Worm (Caenorhabditis elegans) whole organism, L3 larva: ENCODE results near the gene ndx-6.
A peak's percentile ranks its signal among the peaks of the same experiment; 100 is the strongest.
"Not testable (repeated sequence)": the region's sequence is repeated elsewhere in the genome, so short reads cannot be mapped to it uniquely, and the experiment has no call there.

Experiments
- R02D3.7 ChIP-seq: fragments of 150-350 bp; optimal IDR thresholded peaks from 2 replicates; lab custom pipeline; 2014; ENCODE audit warnings: missing biosample characterization, missing genetic modification characterization
- ZK546.5 ChIP-seq: sonication (generic microtip); optimal IDR thresholded peaks from 2 replicates; lab custom pipeline; 2017; ENCODE audit warnings: missing biosample characterization, missing genetic modification characterization
- aly-2 ChIP-seq: fragments of 150-350 bp; optimal IDR thresholded peaks from 2 replicates; lab custom pipeline; 2014; ENCODE audit warnings: missing biosample characterization, missing genetic modification characterization
- ama-1 ChIP-seq: fragments of 150-350 bp; optimal IDR thresholded peaks from 2 replicates; lab custom pipeline; 2018
- ceh-28 ChIP-seq: fragments of 150-350 bp; optimal IDR thresholded peaks from 2 replicates; lab custom pipeline; 2014; ENCODE audit warnings: missing biosample characterization, missing genetic modification reagents, missing genetic modification characterization
- ceh-82 ChIP-seq: fragments of 150-350 bp; optimal IDR thresholded peaks from 2 replicates; lab custom pipeline; 2014; ENCODE audit warnings: missing biosample characterization, missing genetic modification characterization
- egl-27 ChIP-seq: sonication (generic microtip); optimal IDR thresholded peaks from 4 replicates; lab custom pipeline; 2017; ENCODE audit warnings: missing biosample characterization, missing genetic modification reagents, missing genetic modification characterization
- egl-5 ChIP-seq: fragments of 150-350 bp; optimal IDR thresholded peaks from 2 replicates; lab custom pipeline; 2017; ENCODE audit warnings: missing biosample characterization, missing genetic modification reagents, missing genetic modification characterization, inconsistent platforms
- elt-2 ChIP-seq: sonication (generic microtip); optimal IDR thresholded peaks from 2 replicates; lab custom pipeline; 2016; ENCODE audit warnings: missing genetic modification reagents, mild to moderate bottlenecking, missing genetic modification characterization, missing compliant biosample characterization
- eor-1 ChIP-seq, 2 experiments: fragments of 150-350 bp; optimal IDR thresholded peaks; 2 replicates each; lab custom pipeline; 2014 to 2018; ENCODE audit warnings: missing biosample characterization in 2 of 2, missing genetic modification characterization in 2 of 2
- fkh-10 ChIP-seq: sonication (generic microtip); optimal IDR thresholded peaks from 2 replicates; lab custom pipeline; 2017; ENCODE audit warnings: missing biosample characterization, missing genetic modification reagents, missing genetic modification characterization
- jun-1 ChIP-seq: fragments of 150-350 bp; optimal IDR thresholded peaks from 2 replicates; lab custom pipeline; 2014; ENCODE audit warnings: missing biosample characterization, missing genetic modification reagents, missing genetic modification characterization
- lin-15B ChIP-seq: fragments of 150-350 bp; optimal IDR thresholded peaks from 2 replicates; lab custom pipeline; 2014; ENCODE audit warnings: missing biosample characterization, missing genetic modification characterization
- lin-39 ChIP-seq: fragments of 150-350 bp; optimal IDR thresholded peaks from 2 replicates; lab custom pipeline; 2018; ENCODE audit warnings: missing biosample characterization, missing genetic modification reagents, missing genetic modification characterization
- lsy-12 ChIP-seq: sonication (generic microtip); optimal IDR thresholded peaks from 2 replicates; lab custom pipeline; 2016; ENCODE audit warnings: mild to moderate bottlenecking, missing genetic modification characterization, missing compliant biosample characterization
- nfya-1 ChIP-seq: sonication (generic microtip); optimal IDR thresholded peaks from 2 replicates; lab custom pipeline; 2017; ENCODE audit warnings: missing genetic modification characterization, mild to moderate bottlenecking, missing compliant biosample characterization, antibody characterized with exemption, moderate library complexity; ENCODE audit not compliant: insufficient read depth
- nhr-23 ChIP-seq: fragments of 150-350 bp; optimal IDR thresholded peaks from 2 replicates; lab custom pipeline; 2014; ENCODE audit warnings: missing biosample characterization, missing genetic modification reagents, missing genetic modification characterization
- nhr-237 ChIP-seq: fragments of 150-350 bp; optimal IDR thresholded peaks from 2 replicates; lab custom pipeline; 2014; ENCODE audit warnings: missing biosample characterization, missing genetic modification characterization
- nhr-25 ChIP-seq: sonication (generic microtip); optimal IDR thresholded peaks from 2 replicates; lab custom pipeline; 2017; ENCODE audit warnings: missing biosample characterization, missing genetic modification characterization
- nhr-28 ChIP-seq: fragments of 150-350 bp; optimal IDR thresholded peaks from 2 replicates; lab custom pipeline; 2014; ENCODE audit warnings: missing biosample characterization, missing genetic modification characterization
- nhr-43 ChIP-seq: sonication (generic microtip); optimal IDR thresholded peaks from 2 replicates; lab custom pipeline; 2016; ENCODE audit warnings: mild to moderate bottlenecking, missing genetic modification characterization, missing compliant biosample characterization; ENCODE audit not compliant: poor library complexity, severe bottlenecking
- nhr-67 ChIP-seq: fragments of 150-350 bp; optimal IDR thresholded peaks from 2 replicates; lab custom pipeline; 2014; ENCODE audit warnings: missing biosample characterization, missing genetic modification characterization
- nhr-77 ChIP-seq: fragments of 150-350 bp; optimal IDR thresholded peaks from 2 replicates; lab custom pipeline; 2014; ENCODE audit warnings: missing biosample characterization, missing genetic modification characterization
- pha-4 ChIP-seq: fragments of 150-350 bp; optimal IDR thresholded peaks from 2 replicates; lab custom pipeline; 2014; ENCODE audit warnings: missing biosample characterization, missing genetic modification reagents, missing genetic modification characterization
- pqm-1 ChIP-seq: fragments of 150-350 bp; optimal IDR thresholded peaks from 2 replicates; lab custom pipeline; 2017; ENCODE audit warnings: missing biosample characterization, missing genetic modification characterization, inconsistent platforms
- sea-2 ChIP-seq: fragments of 150-350 bp; sonication (generic microtip); optimal IDR thresholded peaks from 4 replicates; lab custom pipeline; 2014; ENCODE audit warnings: missing biosample characterization, missing genetic modification reagents, missing genetic modification characterization
- unc-39 ChIP-seq: sonication (generic microtip); optimal IDR thresholded peaks from 4 replicates; lab custom pipeline; 2017; ENCODE audit warnings: missing biosample characterization, missing genetic modification characterization
- unc-62 ChIP-seq: fragments of 150-350 bp; sonication (generic microtip); optimal IDR thresholded peaks from 4 replicates; lab custom pipeline; 2014; ENCODE audit warnings: missing biosample characterization, missing genetic modification reagents, missing genetic modification characterization
- zag-1 ChIP-seq: fragments of 150-350 bp; optimal IDR thresholded peaks from 2 replicates; lab custom pipeline; 2014; ENCODE audit warnings: missing biosample characterization, missing genetic modification characterization
- ztf-11 ChIP-seq: fragments of 150-350 bp; optimal IDR thresholded peaks from 2 replicates; lab custom pipeline; 2014; ENCODE audit warnings: missing biosample characterization, missing genetic modification characterization
- ztf-4 ChIP-seq: fragments of 150-350 bp; optimal IDR thresholded peaks from 2 replicates; lab custom pipeline; 2014; ENCODE audit warnings: missing biosample characterization, missing genetic modification characterization

The ndx-6 gene

DNA sequence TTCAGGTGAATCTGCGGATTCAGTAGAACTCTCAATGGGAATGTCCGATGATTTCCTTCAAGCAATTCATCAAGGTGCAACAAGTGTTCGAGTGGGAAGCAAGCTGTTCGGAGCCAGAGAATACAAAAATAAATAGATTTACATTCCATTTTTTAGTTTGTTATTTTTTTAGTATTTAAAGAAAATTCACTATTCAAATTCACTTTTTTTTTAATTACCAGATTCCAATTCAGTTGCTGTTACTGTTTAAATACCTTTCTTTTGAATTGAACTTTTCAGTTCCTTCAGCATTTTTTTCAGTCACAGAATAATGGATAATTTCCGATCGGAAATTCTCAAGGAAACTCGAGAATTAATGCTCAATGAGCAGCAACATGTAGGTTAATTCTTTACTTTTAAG is 37.9 kb downstream of the ndx-6 start, which contains the start of gene F09E5.7:
TSS of gene F09E5.7 (plus strand) at position 301 of the 400 bp plus-strand sequence.
- TF ChIP-seq aly-2 (tag; lab: Kevin White, UChicago), result no peak

DNA sequence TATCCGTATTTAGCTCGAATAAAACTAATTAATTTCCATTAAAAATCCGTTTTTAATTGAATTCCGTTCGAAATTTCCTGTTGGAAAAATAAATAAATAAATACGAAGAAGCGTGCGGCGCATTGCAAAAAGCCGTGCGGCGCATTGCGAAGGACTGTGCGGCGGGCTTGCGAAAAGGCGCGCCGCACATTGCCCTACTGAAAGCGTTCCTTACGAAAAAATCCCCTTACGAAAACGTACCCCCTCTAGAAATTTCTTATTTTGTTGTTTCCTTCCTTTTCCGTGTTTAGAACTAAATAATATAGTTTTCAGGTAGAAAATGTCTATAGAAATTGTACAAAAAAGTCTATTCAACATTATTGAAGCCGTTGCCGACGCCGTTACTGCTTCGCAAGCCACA is 39.3 kb downstream of the ndx-6 start, which contains the start of gene F09E5.8:
TSS of gene F09E5.8 (plus strand) at position 313 of the 400 bp plus-strand sequence.
- not testable (repeated sequence) for TF ChIP-seq ztf-4; lsy-12 (tag; lab: Kevin White, UChicago); egl-27 (tag; lab: Kevin White, UChicago)

DNA sequence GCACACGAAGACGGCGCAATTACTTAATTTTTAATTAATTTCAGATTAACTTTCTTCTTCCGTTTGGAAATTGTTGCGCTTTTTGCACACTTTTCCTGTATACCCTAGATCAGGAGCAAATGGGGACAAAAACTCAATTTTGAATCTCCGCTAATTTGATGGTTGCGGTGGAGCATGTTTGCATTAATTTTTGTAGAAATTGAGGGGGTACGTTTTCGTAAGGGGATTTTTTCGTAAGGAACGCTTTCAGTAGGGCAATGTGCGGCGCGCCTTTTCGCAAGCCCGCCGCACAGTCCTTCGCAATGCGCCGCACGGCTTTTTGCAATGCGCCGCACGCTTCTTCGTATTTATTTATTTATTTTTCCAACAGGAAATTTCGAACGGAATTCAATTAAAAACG is 43.3 kb downstream of the ndx-6 start:
- TF ChIP-seq nhr-43 (tag; lab: Kevin White, UChicago) (peak; percentile 43), R02D3.7 (tag; lab: Kevin White, UChicago) (peak; percentile 61), nfya-1 (tag; lab: Kevin White, UChicago) (peak; percentile 74), nhr-23 (tag; lab: Kevin White, UChicago) (peak; percentile 74), ceh-82 (tag; lab: Kevin White, UChicago) (peak; percentile 19), lin-15B (tag; lab: Kevin White, UChicago) (peak; percentile 47), pha-4 (peak; percentile 72), lin-39 (tag; lab: Kevin White, UChicago) (peak; percentile 52), elt-2 (peak; percentile 62), ceh-28 (peak; percentile 42), nhr-25 (peak; percentile 57), jun-1 (peak; percentile 31), egl-5 (tag; lab: Kevin White, UChicago) (peak; percentile 11)
- TF ChIP-seq, all 47 proteins: peak for 13; not testable (repeated sequence) for 34

ce11 chrII:5344775-5345174 is 44.9 kb downstream of the ndx-6 start, which contains the start of gene F09E5.14:
TSS of gene F09E5.14 (minus strand) at chrII:5344875.
- TF ChIP-seq nhr-67 (tag; lab: Kevin White, UChicago), result no peak
- no peak for TF ChIP-seq sea-2
- TF ChIP-seq ceh-82 (tag; lab: Kevin White, UChicago), result no peak
- TF ChIP-seq ztf-11 (tag; lab: Kevin White, UChicago), result no peak
- TF ChIP-seq nhr-77, result no peak
- TF ChIP-seq elt-2, result no peak
- no peak for TF ChIP-seq ZK546.5 (tag; lab: Kevin White, UChicago)
- no peak for TF ChIP-seq nhr-25
- TF ChIP-seq unc-39 (tag; lab: Kevin White, UChicago), result no peak
- TF ChIP-seq lin-39 (tag; lab: Kevin White, UChicago), result no peak
- no peak for TF ChIP-seq eor-1 (tag; optimal IDR thresholded peaks at IDR 0.05; lab: Kevin White, UChicago)
- TF ChIP-seq jun-1, result no peak
- no peak for TF ChIP-seq pha-4
- TF ChIP-seq aly-2 (tag; lab: Kevin White, UChicago), result no peak
- no peak for TF ChIP-seq ama-1 (lab: Kevin White, UChicago)
- no peak for TF ChIP-seq nhr-23 (tag; lab: Kevin White, UChicago)
- no peak for TF ChIP-seq ztf-4
- TF ChIP-seq, all 47 proteins: peak for 0

DNA sequence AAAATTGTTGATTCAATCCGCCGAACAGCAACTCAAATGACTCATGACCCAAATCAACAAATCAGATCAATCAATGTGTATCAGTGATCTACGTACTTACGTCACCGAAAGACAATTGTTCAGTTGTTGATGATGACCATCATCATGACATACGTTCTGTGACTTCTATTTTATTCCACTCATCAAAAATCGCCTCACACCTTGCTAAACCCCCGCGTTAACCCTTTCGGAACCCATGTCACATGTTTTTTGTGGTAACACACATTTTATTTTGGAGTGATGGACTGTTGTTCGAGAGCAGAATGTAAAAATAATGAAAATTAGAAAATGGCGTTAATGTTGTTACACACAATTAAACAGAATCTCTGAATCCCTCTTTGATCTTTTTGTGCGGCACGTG is 47.3 kb downstream of the ndx-6 start:
- no peak for TF ChIP-seq ZK546.5 (tag; lab: Kevin White, UChicago)
- TF ChIP-seq nhr-237 (tag; lab: Kevin White, UChicago), result no peak
- no peak for TF ChIP-seq nfya-1 (tag; lab: Kevin White, UChicago)
- no peak for TF ChIP-seq fkh-10 (GFP tag; lab: Kevin White, UChicago)
- no peak for TF ChIP-seq pqm-1 (tag; lab: Kevin White, UChicago)

ce11 chrII:5341573-5341972 is 48.1 kb downstream of the ndx-6 start:
- no peak for TF ChIP-seq unc-62 (GFP tag; lab: Kevin White, UChicago)
- no peak for TF ChIP-seq ceh-28
- TF ChIP-seq nhr-25, result no peak
- no peak for TF ChIP-seq egl-27 (tag; lab: Kevin White, UChicago)
- TF ChIP-seq aly-2 (tag; lab: Kevin White, UChicago), result no peak
- no peak for TF ChIP-seq nhr-28 (tag; lab: Kevin White, UChicago)
- no peak for TF ChIP-seq ama-1 (lab: Kevin White, UChicago)
- no peak for TF ChIP-seq zag-1 (tag; lab: Kevin White, UChicago)
